Worm (Caenorhabditis elegans) whole organism, L3 larva: ENCODE data around the gene C13C4.6.

Experiments used
- ceh-28 ChIP-seq: fragments of 150-350 bp; optimal IDR thresholded peaks from 2 replicates; lab custom pipeline; 2014; ENCODE audit warnings: missing biosample characterization, missing genetic modification reagents, missing genetic modification characterization
- egl-27 ChIP-seq: sonication (generic microtip); optimal IDR thresholded peaks from 4 replicates; lab custom pipeline; 2017; ENCODE audit warnings: missing biosample characterization, missing genetic modification reagents, missing genetic modification characterization
- nhr-28 ChIP-seq: fragments of 150-350 bp; optimal IDR thresholded peaks from 2 replicates; lab custom pipeline; 2014; ENCODE audit warnings: missing biosample characterization, missing genetic modification characterization

ce11 chrV:12120381-12120780 is 993 bp upstream of the C13C4.6 start, which contains the start of gene C13C4.7:
- no peak for TF ChIP-seq egl-27 (tag; lab: Kevin White, UChicago)
- no peak for TF ChIP-seq nhr-28 (tag; lab: Kevin White, UChicago)
- TF ChIP-seq ceh-28 (tag; lab: Kevin White, UChicago) = no peak
